Fruit fly (Drosophila melanogaster): ENCODE measurements around the gene CG7102.

The CG7102 gene

dm6 chr2L:7909327-7909804 lies 22.1 kb upstream of the CG7102 start:
- TF ChIP-seq CG7368 (GFP tag; optimal IDR thresholded peaks at IDR 0.05) (no peak), topi (GFP tag; optimal IDR thresholded peaks at IDR 0.05) (peak; percentile 74), acj6 (GFP tag; optimal IDR thresholded peaks at IDR 0.05) (peak; percentile 11), Ets21C (GFP tag; optimal IDR thresholded peaks at IDR 0.05) (peak; percentile 5), CG10669 (GFP tag; optimal IDR thresholded peaks at IDR 0.05) (peak; percentile 25), Sox102F (GFP tag; optimal IDR thresholded peaks at IDR 0.05) (peak; percentile 73), Eip78C (GFP tag) (peak; percentile 88), Met (GFP tag; optimal IDR thresholded peaks at IDR 0.05) (peak; percentile 84), achi (GFP tag; optimal IDR thresholded peaks at IDR 0.05) (peak; percentile 36), Hr38 (GFP tag; optimal IDR thresholded peaks at IDR 0.05) (no peak), cyc (GFP tag; optimal IDR thresholded peaks at IDR 0.05) (peak; percentile 48), pdm3 (GFP tag; optimal IDR thresholded peaks at IDR 0.05) (peak; percentile 31), CG6163 (GFP tag; IDR thresholded peaks at IDR 0.05) (peak; percentile 61; the same call in 1 of the 3 replicates), CG34406 (GFP tag; optimal IDR thresholded peaks at IDR 0.05) (peak; percentile 37), CG9139 (GFP tag; optimal IDR thresholded peaks at IDR 0.05) (peak; percentile 1), CG1621 (tag; optimal IDR thresholded peaks at IDR 0.05) (no peak), Sox14 (GFP tag; optimal IDR thresholded peaks at IDR 0.05) (peak; percentile 25), net (GFP tag; optimal IDR thresholded peaks at IDR 0.05) (peak; percentile 3), Ets96B (tag; optimal IDR thresholded peaks at IDR 0.05) (peak; percentile 57), Hr39 (GFP tag; optimal IDR thresholded peaks at IDR 0.05) (peak; percentile 26), Gug (GFP tag; IDR thresholded peaks at IDR 0.05) (no peak), CG3032 (tag; optimal IDR thresholded peaks at IDR 0.05) (peak; percentile 57), spab (GFP tag; optimal IDR thresholded peaks at IDR 0.05) (peak; percentile 59), CG11294 (GFP tag; IDR thresholded peaks at IDR 0.05) (no peak), fd85E (GFP tag; optimal IDR thresholded peaks at IDR 0.05) (no peak), ss (GFP tag; optimal IDR thresholded peaks at IDR 0.05) (peak in 1 of 2 experiments; percentile 50), lz (GFP tag; optimal IDR thresholded peaks at IDR 0.05) (peak; percentile 53), CG6854 (GFP tag; optimal IDR thresholded peaks at IDR 0.05) (peak; percentile 33), CG6808 (GFP tag; optimal IDR thresholded peaks at IDR 0.05) (peak; percentile 52), Sox15 (GFP tag; optimal IDR thresholded peaks at IDR 0.05) (no peak), CG31627 (GFP tag; optimal IDR thresholded peaks at IDR 0.05) (peak; percentile 33), dsx (GFP tag; optimal IDR thresholded peaks at IDR 0.05; ENCODE audit: poor library complexity, severe bottlenecking) (peak; percentile 75), CG8319 (GFP tag; optimal IDR thresholded peaks at IDR 0.05) (peak; percentile 3), svp (GFP tag) (peak; percentile 89), CG15336 (GFP tag; IDR thresholded peaks at IDR 0.05) (no peak), CG8632 (GFP tag; optimal IDR thresholded peaks at IDR 0.05) (peak; percentile 34), esn (GFP tag; optimal IDR thresholded peaks at IDR 0.05) (peak; percentile 74), CG11762 (GFP tag; optimal IDR thresholded peaks at IDR 0.05; ENCODE audit: insufficient read depth) (no peak), OdsH (GFP tag; optimal IDR thresholded peaks at IDR 0.05) (peak; percentile 22), CG11902 (GFP tag; optimal IDR thresholded peaks at IDR 0.05) (no peak), CG3919 (GFP tag; optimal IDR thresholded peaks at IDR 0.05) (peak; percentile 40), CG6792 (GFP tag; optimal IDR thresholded peaks at IDR 0.05) (peak; percentile 5), Blimp-1 (GFP tag; optimal IDR thresholded peaks at IDR 0.05) (peak; percentile 36), CG6276 (GFP tag; optimal IDR thresholded peaks at IDR 0.05) (no peak), vri (GFP tag; optimal IDR thresholded peaks at IDR 0.05) (peak; percentile 52), Smox (GFP tag; optimal IDR thresholded peaks at IDR 0.05) (peak; percentile 68)

Measured in whole organism, prepupa.